Fruit fly (Drosophila melanogaster) whole organism, wandering third instar larva: ENCODE measurements around the gene CG42340.

ENCODE experiments used
- Dfd ChIP-seq: fragments of >200 bp; optimal IDR thresholded peaks from 2 replicates; lab custom pipeline; 2017; ENCODE audit warnings: missing biosample characterization, missing genetic modification characterization
- Myc ChIP-seq: fragments of >200 bp; optimal IDR thresholded peaks from 2 replicates; lab custom pipeline; 2017
- Sp1 ChIP-seq: fragments of 200-800 bp; sonication (Bioruptor generic); optimal IDR thresholded peaks from 3 replicates; lab custom pipeline; 2019; ENCODE audit warnings: missing biosample characterization, mild to moderate bottlenecking, missing genetic modification characterization, moderate library complexity
- brk ChIP-seq: fragments of 200-800 bp; sonication (Bioruptor generic); optimal IDR thresholded peaks from 2 replicates; lab custom pipeline; 2016; ENCODE audit warnings: missing biosample characterization, mild to moderate bottlenecking, missing genetic modification characterization
- dsf ChIP-seq: sonication (Bioruptor generic); optimal IDR thresholded peaks from 2 replicates; lab custom pipeline; 2016; ENCODE audit warnings: missing biosample characterization, missing genetic modification characterization, borderline replicate concordance
- pan ChIP-seq: fragments of >200 bp; optimal IDR thresholded peaks from 2 replicates; lab custom pipeline; 2017
- psq ChIP-seq: fragments of 200-800 bp; sonication (Bioruptor generic); optimal IDR thresholded peaks from 3 replicates; lab custom pipeline; 2017; ENCODE audit warnings: missing biosample characterization, mild to moderate bottlenecking, missing genetic modification characterization, moderate library complexity
- sage ChIP-seq: fragments of 200-800 bp; sonication (Bioruptor generic); optimal IDR thresholded peaks from 2 replicates; lab custom pipeline; 2016; ENCODE audit warnings: missing biosample characterization, mild to moderate bottlenecking, missing genetic modification characterization
- sv ChIP-seq: fragments of 200-800 bp; sonication (Bioruptor generic); optimal IDR thresholded peaks from 3 replicates; lab custom pipeline; 2016; ENCODE audit warnings: missing biosample characterization, missing genetic modification characterization
- woc ChIP-seq: sonication (Bioruptor generic); optimal IDR thresholded peaks from 2 replicates; lab custom pipeline; 2016; ENCODE audit warnings: missing biosample characterization, mild to moderate bottlenecking, missing genetic modification characterization

- TF ChIP-seq psq (GFP tag; lab: Kevin White, UChicago): no peak
- no peak for TF ChIP-seq sv (GFP tag; lab: Kevin White, UChicago)
- no peak for TF ChIP-seq Myc
- no peak for TF ChIP-seq woc (GFP tag; lab: Kevin White, UChicago)
- no peak for TF ChIP-seq dsf
- no peak for TF ChIP-seq Sp1 (GFP tag; lab: Kevin White, UChicago)
- no peak for TF ChIP-seq pan (lab: Kevin White, UChicago)
- no peak for TF ChIP-seq sage (GFP tag; lab: Kevin White, UChicago)
- no peak for TF ChIP-seq Dfd (GFP tag; lab: Kevin White, UChicago)
- no peak for TF ChIP-seq brk (GFP tag; lab: Kevin White, UChicago)
Measured at dm6 chrX:6527680-6528079, 3.6 kb upstream of the CG42340 start, which contains the start of gene CG3342.
